Fruit fly (Drosophila melanogaster): ENCODE data around the gene Calr.

DNA sequence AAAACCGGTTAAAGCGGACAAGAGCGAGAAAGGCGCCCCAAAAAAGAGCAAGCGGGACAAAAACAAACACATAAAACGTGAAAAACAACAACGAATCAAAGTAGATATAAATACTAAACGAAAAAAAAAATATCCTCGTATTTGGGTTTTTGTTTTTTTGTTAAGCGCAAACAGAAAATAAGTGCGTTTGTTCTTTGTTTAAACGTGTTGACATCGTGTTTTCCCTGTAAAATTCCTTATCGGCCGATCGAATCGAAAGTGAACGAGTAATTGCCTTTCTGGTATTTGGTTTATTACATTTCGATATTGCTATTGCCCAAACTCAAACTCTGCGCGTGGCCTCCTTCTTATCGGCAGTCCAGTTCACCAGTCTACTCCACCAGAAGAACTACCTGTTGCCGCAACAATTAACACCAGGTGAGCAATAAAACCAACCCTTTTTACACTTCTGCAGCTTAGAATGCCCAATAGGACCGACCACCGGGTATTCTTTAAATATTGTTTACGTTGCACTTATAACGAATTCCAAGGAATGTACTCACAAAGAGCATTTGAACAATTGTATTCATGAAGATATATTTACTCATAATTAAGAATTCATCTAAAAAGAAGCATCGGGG lies 38.8 kb downstream of the Calr start:
- TF ChIP-seq CG8301 (tag; optimal IDR thresholded peaks at IDR 0.05) (no peak), CG34367 (tag; optimal IDR thresholded peaks at IDR 0.05) (no peak), CG12605 (GFP tag; IDR thresholded peaks at IDR 0.05) (no peak), Ets98B (GFP tag; IDR thresholded peaks at IDR 0.05) (no peak), Pif1B (GFP tag; optimal IDR thresholded peaks at IDR 0.05) (no peak)
